Fruit fly (Drosophila melanogaster) whole organism, embryonic: ENCODE data around the gene Ppm1.

ENCODE experiments used
- Atf-2 ChIP-seq: fragments of 200-800 bp; sonication (Bioruptor generic); optimal IDR thresholded peaks from 2 replicates; lab custom pipeline; 2016; ENCODE audit warnings: missing biosample characterization, missing genetic modification characterization
- Bteb2 ChIP-seq: fragments of 200-800 bp; sonication (Bioruptor generic); optimal IDR thresholded peaks from 2 replicates; lab custom pipeline; 2016; ENCODE audit warnings: missing biosample characterization, missing genetic modification characterization
- CG10147 ChIP-seq: fragments of 200-800 bp; sonication (Bioruptor generic); optimal IDR thresholded peaks from 2 replicates; lab custom pipeline; 2019; ENCODE audit warnings: missing biosample characterization, mild to moderate bottlenecking, missing genetic modification characterization, moderate library complexity
- CG10565 ChIP-seq: fragments of 200-800 bp; sonication (Bioruptor generic); optimal IDR thresholded peaks from 3 replicates; lab custom pipeline; 2016; ENCODE audit warnings: missing biosample characterization, mild to moderate bottlenecking, missing genetic modification characterization
- CG11504 ChIP-seq: fragments of 200-800 bp; sonication (Bioruptor generic); optimal IDR thresholded peaks from 3 replicates; lab custom pipeline; 2019; ENCODE audit warnings: missing biosample characterization, mild to moderate bottlenecking, missing genetic modification characterization, moderate library complexity
- CG14441 ChIP-seq: fragments of 200-800 bp; sonication (Bioruptor generic); IDR thresholded peaks from 2 replicates; pipeline ENCODE4 v1.3.6; 2022; ENCODE audit warnings: missing biosample characterization, missing genetic modification characterization
- CG14667 ChIP-seq: fragments of 200-800 bp; sonication (Bioruptor generic); IDR thresholded peaks from 2 replicates; pipeline ENCODE4 v1.3.6; 2022; ENCODE audit warnings: missing biosample characterization, missing genetic modification characterization
- CG15479 ChIP-seq: fragments of 200-800 bp; sonication (Bioruptor generic); optimal IDR thresholded peaks from 3 replicates; lab custom pipeline; 2019; ENCODE audit warnings: missing biosample characterization, mild to moderate bottlenecking, missing genetic modification characterization, moderate library complexity
- CG1602 ChIP-seq: fragments of 200-800 bp; sonication (Bioruptor generic); optimal IDR thresholded peaks from 3 replicates; lab custom pipeline; 2016; ENCODE audit warnings: missing biosample characterization, missing genetic modification characterization
- CG16863 ChIP-seq: fragments of 200-800 bp; sonication (Bioruptor generic); optimal IDR thresholded peaks from 3 replicates; lab custom pipeline; 2016; ENCODE audit warnings: missing biosample characterization, missing genetic modification characterization
- CG32772 ChIP-seq: fragments of 200-800 bp; sonication (Bioruptor generic); IDR thresholded peaks from 2 replicates; pipeline ENCODE4 v1.3.6; 2022; ENCODE audit warnings: missing biosample characterization, missing genetic modification characterization
- CG33213 ChIP-seq: fragments of 200-800 bp; sonication (Bioruptor generic); optimal IDR thresholded peaks from 3 replicates; lab custom pipeline; 2016; ENCODE audit warnings: missing biosample characterization, missing genetic modification characterization
- CG34224 ChIP-seq: fragments of 200-800 bp; sonication (Bioruptor generic); IDR thresholded peaks from 3 replicates; pipeline ENCODE4 v1.3.6; 2022; ENCODE audit warnings: missing biosample characterization, missing genetic modification characterization; ENCODE audit not compliant: partially characterized antibody
- CG3838 ChIP-seq: fragments of 200-800 bp; sonication (Bioruptor generic); optimal IDR thresholded peaks from 3 replicates; lab custom pipeline; 2016; ENCODE audit warnings: missing biosample characterization, missing genetic modification characterization
- CG3847 ChIP-seq: fragments of 200-800 bp; sonication (Bioruptor generic); IDR thresholded peaks from 2 replicates; pipeline ENCODE4 v1.3.6; 2022; ENCODE audit warnings: missing biosample characterization, missing genetic modification characterization
- CG43689 ChIP-seq: fragments of 200-800 bp; sonication (Bioruptor generic); IDR thresholded peaks from 2 replicates; pipeline ENCODE4 v1.3.6; 2022; ENCODE audit warnings: missing biosample characterization, missing genetic modification characterization
- CG4730 ChIP-seq: fragments of 200-800 bp; sonication (Bioruptor generic); IDR thresholded peaks from 2 replicates; pipeline ENCODE4 v1.3.6; 2022; ENCODE audit warnings: missing biosample characterization, missing genetic modification characterization
- CG6254 ChIP-seq: fragments of 200-800 bp; sonication (Bioruptor generic); optimal IDR thresholded peaks from 3 replicates; lab custom pipeline; 2017; ENCODE audit warnings: mild to moderate bottlenecking, missing biosample characterization, missing genetic modification reagents, missing genetic modification characterization
- CG9727 ChIP-seq: fragments of 200-800 bp; sonication (Bioruptor generic); optimal IDR thresholded peaks from 3 replicates; lab custom pipeline; 2017; ENCODE audit warnings: missing biosample characterization, mild to moderate bottlenecking, missing genetic modification characterization
- Chrac-16 ChIP-seq: fragments of 200-800 bp; sonication (Bioruptor generic); optimal IDR thresholded peaks from 3 replicates; lab custom pipeline; 2016; ENCODE audit warnings: missing biosample characterization, missing genetic modification characterization
- CkIIα-i1 ChIP-seq: fragments of 200-800 bp; sonication (Bioruptor generic); IDR thresholded peaks from 2 replicates; pipeline ENCODE4 v1.3.6; 2022; ENCODE audit warnings: missing biosample characterization, missing genetic modification characterization
- Dad ChIP-seq: fragments of 200-800 bp; sonication (Bioruptor generic); optimal IDR thresholded peaks from 3 replicates; lab custom pipeline; 2016; ENCODE audit warnings: missing biosample characterization, missing genetic modification characterization
- Dll ChIP-seq: fragments of 200-800 bp; sonication (Bioruptor generic); IDR thresholded peaks from 4 replicates; pipeline ENCODE4 v1.3.6; 2022; ENCODE audit warnings: missing biosample characterization, missing genetic modification characterization; ENCODE audit not compliant: partially characterized antibody
- Eip74EF ChIP-seq, 2 experiments: fragments of 200-800 bp in 1 of 2; fragments of >200 bp in 1 of 2; sonication (Bioruptor generic) in 1 of 2; optimal IDR thresholded peaks; 2 replicates each; lab custom pipeline; 2017 to 2019; ENCODE audit warnings: missing biosample characterization in 2 of 2, missing genetic modification characterization in 2 of 2, mild to moderate bottlenecking in 1 of 2, moderate library complexity in 1 of 2
- H15 ChIP-seq: fragments of 200-800 bp; sonication (Bioruptor generic); IDR thresholded peaks from 3 replicates; pipeline ENCODE4 v1.3.6; 2022; ENCODE audit warnings: missing biosample characterization, missing genetic modification characterization
- H2.0 ChIP-seq: fragments of 200-800 bp; sonication (Bioruptor generic); IDR thresholded peaks from 2 replicates; pipeline ENCODE4 v1.3.6; 2022; ENCODE audit warnings: missing biosample characterization, missing genetic modification characterization
- Mad ChIP-seq: fragments of 200-800 bp; sonication (Bioruptor generic); optimal IDR thresholded peaks from 2 replicates; lab custom pipeline; 2016; ENCODE audit warnings: missing biosample characterization, missing genetic modification characterization
- Mrtf ChIP-seq: fragments of 200-800 bp; sonication (Bioruptor generic); IDR thresholded peaks from 3 replicates; pipeline ENCODE4 v1.3.6; 2022; ENCODE audit warnings: missing biosample characterization, missing genetic modification characterization
- Oli ChIP-seq: fragments of 200-800 bp; sonication (Bioruptor generic); optimal IDR thresholded peaks from 2 replicates; lab custom pipeline; 2018; ENCODE audit warnings: missing biosample characterization, mild to moderate bottlenecking, missing genetic modification characterization, moderate library complexity
- Ptx1 ChIP-seq: fragments of 200-800 bp; sonication (Bioruptor generic); IDR thresholded peaks from 2 replicates; pipeline ENCODE4 v1.3.6; 2022; ENCODE audit warnings: missing biosample characterization, missing genetic modification characterization
- Rfx ChIP-seq: fragments of 200-800 bp; sonication (Bioruptor generic); IDR thresholded peaks from 2 replicates; pipeline ENCODE4 v1.3.6; 2022; ENCODE audit warnings: missing biosample characterization, missing genetic modification characterization
- Vsx1 ChIP-seq: fragments of 200-800 bp; sonication (Bioruptor generic); optimal IDR thresholded peaks from 2 replicates; lab custom pipeline; 2017; ENCODE audit warnings: missing biosample characterization, mild to moderate bottlenecking, missing genetic modification characterization, missing genetic modification reagents
- cas ChIP-seq: fragments of 200-800 bp; sonication (Bioruptor generic); IDR thresholded peaks from 2 replicates; pipeline ENCODE4 v1.3.6; 2022; ENCODE audit warnings: missing biosample characterization, missing genetic modification characterization
- chn ChIP-seq: fragments of 200-800 bp; sonication (Bioruptor generic); optimal IDR thresholded peaks from 2 replicates; lab custom pipeline; 2016; ENCODE audit warnings: missing biosample characterization, missing genetic modification characterization
- crc ChIP-seq: fragments of 200-800 bp; sonication (Bioruptor generic); optimal IDR thresholded peaks from 2 replicates; lab custom pipeline; 2016; ENCODE audit warnings: missing biosample characterization, missing genetic modification characterization
- dimm ChIP-seq: fragments of 200-800 bp; sonication (Bioruptor generic); IDR thresholded peaks from 2 replicates; pipeline ENCODE4 v1.3.6; 2022; ENCODE audit warnings: missing biosample characterization, missing genetic modification characterization
- emc ChIP-seq: fragments of 200-800 bp; sonication (Bioruptor generic); optimal IDR thresholded peaks from 2 replicates; lab custom pipeline; 2016; ENCODE audit warnings: missing biosample characterization, missing genetic modification characterization
- fd3F ChIP-seq: fragments of 200-800 bp; sonication (Bioruptor generic); optimal IDR thresholded peaks from 2 replicates; lab custom pipeline; 2018; ENCODE audit warnings: missing biosample characterization, mild to moderate bottlenecking, missing genetic modification characterization, moderate library complexity
- gcm2 ChIP-seq: fragments of 200-800 bp; sonication (Bioruptor generic); optimal IDR thresholded peaks from 2 replicates; lab custom pipeline; 2016; ENCODE audit warnings: missing biosample characterization, missing genetic modification characterization
- gfzf ChIP-seq: fragments of 200-800 bp; sonication (Bioruptor generic); optimal IDR thresholded peaks from 2 replicates; lab custom pipeline; 2016; ENCODE audit warnings: missing biosample characterization, mild to moderate bottlenecking, missing genetic modification characterization, moderate library complexity
- h ChIP-seq: fragments of >200 bp; optimal IDR thresholded peaks from 2 replicates; lab custom pipeline; 2017
- ham ChIP-seq: fragments of 200-800 bp; sonication (Bioruptor generic); IDR thresholded peaks from 2 replicates; pipeline ENCODE4 v1.3.6; 2022; ENCODE audit warnings: missing biosample characterization, missing genetic modification characterization
- her ChIP-seq: fragments of 200-800 bp; sonication (Bioruptor generic); optimal IDR thresholded peaks from 2 replicates; lab custom pipeline; 2016; ENCODE audit warnings: missing biosample characterization, missing genetic modification characterization
- klu ChIP-seq: fragments of 200-800 bp; sonication (Bioruptor generic); IDR thresholded peaks from 2 replicates; pipeline ENCODE4 v1.3.6; 2022; ENCODE audit warnings: missing biosample characterization, missing genetic modification characterization
- kni ChIP-seq: fragments of 200-800 bp; sonication (Bioruptor generic); optimal IDR thresholded peaks from 3 replicates; lab custom pipeline; 2017; ENCODE audit warnings: mild to moderate bottlenecking, missing biosample characterization, missing genetic modification reagents, missing genetic modification characterization
- repo ChIP-seq: fragments of 200-800 bp; sonication (Bioruptor generic); optimal IDR thresholded peaks from 2 replicates; lab custom pipeline; 2016; ENCODE audit warnings: missing biosample characterization, missing genetic modification characterization
- sd ChIP-seq: fragments of 200-800 bp; sonication (Bioruptor generic); optimal IDR thresholded peaks from 3 replicates; lab custom pipeline; 2018; ENCODE audit warnings: missing biosample characterization, mild to moderate bottlenecking, missing genetic modification characterization, moderate library complexity
- slp2 ChIP-seq: fragments of 200-800 bp; sonication (Bioruptor generic); optimal IDR thresholded peaks from 2 replicates; lab custom pipeline; 2016; ENCODE audit warnings: missing biosample characterization, missing genetic modification characterization
- ssp ChIP-seq: fragments of 200-800 bp; sonication (Bioruptor generic); IDR thresholded peaks from 2 replicates; pipeline ENCODE4 v1.3.6; 2022; ENCODE audit warnings: missing biosample characterization, missing genetic modification characterization
- tx ChIP-seq: fragments of 200-800 bp; sonication (Bioruptor generic); optimal IDR thresholded peaks from 2 replicates; lab custom pipeline; 2016; ENCODE audit warnings: missing biosample characterization, missing genetic modification characterization
- z ChIP-seq: fragments of 200-800 bp; sonication (Bioruptor generic); IDR thresholded peaks from 3 replicates; pipeline ENCODE4 v1.3.6; 2022; ENCODE audit warnings: missing biosample characterization, missing genetic modification characterization

Ppm1 gene

DNA sequence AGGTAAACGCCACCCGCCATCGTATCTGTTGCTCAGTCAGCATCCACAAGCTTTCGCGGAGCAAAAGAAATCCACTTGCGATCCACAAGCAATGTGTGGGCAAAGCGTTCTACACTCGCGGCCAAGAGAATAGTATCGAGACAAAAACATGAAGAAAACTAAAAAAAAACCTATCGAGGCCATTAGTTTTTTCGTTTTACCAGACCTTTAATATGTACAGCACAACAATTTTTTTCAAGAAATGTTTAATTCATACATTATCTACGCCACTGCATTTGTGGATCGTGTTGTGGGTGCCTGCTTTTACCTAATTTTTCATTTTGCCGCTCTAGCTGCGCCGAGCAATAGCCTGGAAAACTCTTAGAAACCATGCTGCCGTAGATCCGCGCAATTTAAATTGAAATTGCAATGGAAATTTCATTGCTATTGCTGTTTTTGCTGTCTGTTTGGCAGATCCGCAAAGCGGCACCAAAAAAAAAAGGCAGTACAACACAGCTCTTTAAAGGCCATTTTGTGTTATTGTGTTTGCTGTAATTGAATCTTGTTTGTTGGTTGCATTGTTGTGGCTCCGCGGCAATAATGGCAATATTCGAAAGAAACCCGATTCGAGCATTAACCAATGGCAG lies 18.0 kb upstream of the Ppm1 start (continued):
- TF ChIP-seq CG10565 (GFP tag; lab: Kevin White, UChicago) (no peak), CG3847 (GFP tag; lab: Robert Waterston, UW) (no peak), CG9727 (peak; percentile 63), Mrtf (GFP tag; lab: Robert Waterston, UW) (peak; percentile 54; the same call in 1 of the 3 replicates), Mad (GFP tag; lab: Kevin White, UChicago) (peak; percentile 41), CG14667 (GFP tag; lab: Robert Waterston, UW) (peak; percentile 62; the same call in 1 of the 2 replicates), Oli (tag; lab: Kevin White, UChicago) (peak; percentile 62), CG6254 (GFP tag; lab: Kevin White, UChicago) (peak; percentile 70), dimm (GFP tag; lab: Robert Waterston, UW) (peak; percentile 39; the same call in 1 of the 2 replicates), tx (peak; percentile 9), Rfx (GFP tag; lab: Robert Waterston, UW) (peak; percentile 58; the same call in 1 of the 2 replicates), gcm2 (GFP tag; lab: Kevin White, UChicago) (peak; percentile 21), Eip74EF (GFP tag; optimal IDR thresholded peaks at IDR 0.05; lab: Kevin White, UChicago) (peak in 1 of 2 experiments; percentile 78), kni (GFP tag; lab: Kevin White, UChicago) (no peak), Chrac-16 (GFP tag; lab: Kevin White, UChicago) (peak; percentile 20), z (GFP tag; lab: Robert Waterston, UW) (0 out of 3 replicates have a peak, but pooled peaks have one; percentile 38), Bteb2 (GFP tag; lab: Kevin White, UChicago) (peak; percentile 7), H15 (GFP tag; lab: Robert Waterston, UW) (peak; percentile 79), cas (no peak), CG4730 (GFP tag; lab: Robert Waterston, UW) (0 out of 2 replicates have a peak, but pooled peaks have one; percentile 27), emc (peak; percentile 15), CG32772 (GFP tag; lab: Robert Waterston, UW) (peak; percentile 74), crc (no peak), chn (GFP tag; lab: Kevin White, UChicago) (peak; percentile 12), Dll (GFP tag; lab: Robert Waterston, UW) (no peak), gfzf (GFP tag; lab: Kevin White, UChicago) (no peak), h (lab: Kevin White, UChicago) (no peak), fd3F (no peak), CG11504 (tag; lab: Kevin White, UChicago) (peak; percentile 76), her (GFP tag; lab: Kevin White, UChicago) (peak; percentile 16), CG10147 (peak; percentile 67), CkIIα-i1 (GFP tag; lab: Robert Waterston, UW) (no peak), Ptx1 (GFP tag; lab: Robert Waterston, UW) (peak; percentile 77), Atf-2 (GFP tag; lab: Kevin White, UChicago) (no peak), CG43689 (no peak), H2.0 (GFP tag; lab: Robert Waterston, UW) (peak; percentile 60), repo (peak; percentile 16), CG15479 (GFP tag; lab: Kevin White, UChicago) (no peak), CG1602 (GFP tag; lab: Kevin White, UChicago) (no peak), Vsx1 (GFP tag; lab: Kevin White, UChicago) (no peak), slp2 (GFP tag; lab: Kevin White, UChicago) (peak; percentile 60), CG3838 (GFP tag; lab: Kevin White, UChicago) (no peak), klu (GFP tag; lab: Robert Waterston, UW) (no peak), sd (tag; lab: Kevin White, UChicago) (no peak), CG14441 (GFP tag; lab: Robert Waterston, UW) (peak; percentile 68), ssp (GFP tag; lab: Robert Waterston, UW) (peak; percentile 33; the same call in 1 of the 2 replicates), ham (GFP tag; lab: Robert Waterston, UW) (no peak), CG34224 (GFP tag; lab: Robert Waterston, UW) (no peak), CG16863 (GFP tag; lab: Kevin White, UChicago) (peak; percentile 4), CG33213 (GFP tag; lab: Kevin White, UChicago) (peak; percentile 4), Dad (peak; percentile 45)
